Worm (Caenorhabditis elegans) whole organism, L1 larva: ENCODE measurements around the gene T14G11.1.

Experiments
- aha-1 ChIP-seq: fragments of 150-350 bp; optimal IDR thresholded peaks from 2 replicates; lab custom pipeline; 2014; ENCODE audit warnings: missing biosample characterization, missing genetic modification characterization
- ama-1 ChIP-seq: fragments of 150-350 bp; optimal IDR thresholded peaks from 2 replicates; lab custom pipeline; 2014
- blmp-1 ChIP-seq: fragments of 150-350 bp; optimal IDR thresholded peaks from 2 replicates; lab custom pipeline; 2014; ENCODE audit warnings: missing biosample characterization, missing genetic modification characterization
- egl-13 ChIP-seq: sonication (generic microtip); optimal IDR thresholded peaks from 2 replicates; lab custom pipeline; 2016; ENCODE audit warnings: missing genotype, missing genetic modification reagents, missing genetic modification characterization, missing compliant biosample characterization
- nhr-28 ChIP-seq: fragments of 150-350 bp; optimal IDR thresholded peaks from 2 replicates; lab custom pipeline; 2014; ENCODE audit warnings: missing biosample characterization, missing genetic modification characterization
- pax-3 ChIP-seq: fragments of 200-800 bp; sonication (Bioruptor generic); optimal IDR thresholded peaks from 2 replicates; lab custom pipeline; 2018; ENCODE audit warnings: mild to moderate bottlenecking, missing genetic modification characterization, moderate library complexity, missing compliant biosample characterization
- sox-4 ChIP-seq: sonication (generic microtip); optimal IDR thresholded peaks from 2 replicates; lab custom pipeline; 2016; ENCODE audit warnings: missing genetic modification characterization, missing compliant biosample characterization
- sup-37 ChIP-seq: fragments of 200-800 bp; sonication (Bioruptor generic); optimal IDR thresholded peaks from 2 replicates; lab custom pipeline; 2018; ENCODE audit warnings: mild to moderate bottlenecking, missing genetic modification characterization, missing compliant biosample characterization

ce11 chrX:2654334-2654733, 34.5 kb upstream of the T14G11.1 start:
- TF ChIP-seq blmp-1 (tag; lab: Kevin White, UChicago) (no peak), nhr-28 (tag; lab: Kevin White, UChicago) (no peak), sox-4 (tag; lab: Kevin White, UChicago) (no peak), egl-13 (tag; lab: Kevin White, UChicago) (no peak), ama-1 (no peak), aha-1 (tag; lab: Kevin White, UChicago) (no peak), pax-3 (tag; lab: Kevin White, UChicago) (no peak), sup-37 (no peak)
